Worm (Caenorhabditis elegans) whole organism, mixed stage, embryonic: ENCODE measurements around the gene srv-9.

Source experiments
- M03D4.4 ChIP-seq: sonication (generic microtip); optimal IDR thresholded peaks from 2 replicates; lab custom pipeline; 2017; ENCODE audit warnings: mild to moderate bottlenecking, missing genetic modification characterization, missing compliant biosample characterization
- bed-3 ChIP-seq: fragments of 200-800 bp; sonication (Bioruptor generic); optimal IDR thresholded peaks from 3 replicates; lab custom pipeline; 2018; ENCODE audit warnings: mild to moderate bottlenecking, missing genetic modification characterization, moderate library complexity, missing compliant biosample characterization
- blmp-1 ChIP-seq: fragments of 150-350 bp; optimal IDR thresholded peaks from 2 replicates; lab custom pipeline; 2014; ENCODE audit warnings: missing biosample characterization, missing genetic modification characterization
- ceh-39 ChIP-seq: fragments of 150-350 bp; optimal IDR thresholded peaks from 2 replicates; lab custom pipeline; 2014; ENCODE audit warnings: missing biosample characterization, missing genetic modification characterization
- ceh-43 ChIP-seq: fragments of 200-800 bp; sonication (Bioruptor generic); optimal IDR thresholded peaks from 2 replicates; lab custom pipeline; 2018; ENCODE audit warnings: mild to moderate bottlenecking, missing genetic modification characterization, moderate library complexity, missing compliant biosample characterization
- ceh-83 ChIP-seq: fragments of 200-800 bp; sonication (Bioruptor generic); optimal IDR thresholded peaks from 2 replicates; lab custom pipeline; 2018; ENCODE audit warnings: mild to moderate bottlenecking, missing genetic modification characterization, missing compliant biosample characterization
- ces-1 ChIP-seq: fragments of 150-350 bp; optimal IDR thresholded peaks from 2 replicates; lab custom pipeline; 2014; ENCODE audit warnings: missing biosample characterization, missing genetic modification reagents, missing genetic modification characterization
- cnd-1 ChIP-seq: fragments of 200-800 bp; sonication (Bioruptor generic); optimal IDR thresholded peaks from 2 replicates; lab custom pipeline; 2018; ENCODE audit warnings: mild to moderate bottlenecking, missing genetic modification characterization, missing compliant biosample characterization
- drap-1 ChIP-seq: fragments of 200-800 bp; sonication (Bioruptor generic); optimal IDR thresholded peaks from 3 replicates; lab custom pipeline; 2018; ENCODE audit warnings: mild to moderate bottlenecking, missing genetic modification characterization, missing compliant biosample characterization
- elt-1 ChIP-seq: sonication (generic microtip); optimal IDR thresholded peaks from 2 replicates; lab custom pipeline; 2017; ENCODE audit warnings: missing genetic modification characterization, mild to moderate bottlenecking, missing compliant biosample characterization, antibody characterized with exemption, moderate library complexity, borderline replicate concordance; ENCODE audit not compliant: insufficient read depth
- elt-3 ChIP-seq: fragments of 150-350 bp; optimal IDR thresholded peaks from 2 replicates; lab custom pipeline; 2014; ENCODE audit warnings: missing biosample characterization, missing genetic modification characterization
- flh-1 ChIP-seq: fragments of 200-800 bp; sonication (Bioruptor generic); optimal IDR thresholded peaks from 2 replicates; lab custom pipeline; 2018; ENCODE audit warnings: mild to moderate bottlenecking, missing genetic modification characterization, moderate library complexity, missing compliant biosample characterization
- ham-2 ChIP-seq: fragments of 200-800 bp; sonication (Bioruptor generic); optimal IDR thresholded peaks from 2 replicates; lab custom pipeline; 2018; ENCODE audit warnings: mild to moderate bottlenecking, missing genetic modification characterization, missing compliant biosample characterization
- hlh-1 ChIP-seq: fragments of 150-350 bp; optimal IDR thresholded peaks from 2 replicates; lab custom pipeline; 2014; ENCODE audit warnings: missing biosample characterization, missing genetic modification reagents, missing genetic modification characterization
- lsy-2 ChIP-seq: fragments of 150-350 bp; optimal IDR thresholded peaks from 2 replicates; lab custom pipeline; 2014; ENCODE audit warnings: missing biosample characterization, missing genetic modification characterization
- mls-2 ChIP-seq: sonication (generic microtip); optimal IDR thresholded peaks from 2 replicates; lab custom pipeline; 2016; ENCODE audit warnings: mild to moderate bottlenecking, missing genetic modification characterization, moderate library complexity, missing compliant biosample characterization
- nhr-12 ChIP-seq: fragments of 150-350 bp; optimal IDR thresholded peaks from 2 replicates; lab custom pipeline; 2014; ENCODE audit warnings: missing biosample characterization, missing genetic modification characterization
- nhr-2 ChIP-seq: fragments of 150-350 bp; optimal IDR thresholded peaks from 2 replicates; lab custom pipeline; 2014; ENCODE audit warnings: missing biosample characterization, missing genetic modification characterization
- nhr-237 ChIP-seq: fragments of 150-350 bp; optimal IDR thresholded peaks from 2 replicates; lab custom pipeline; 2014; ENCODE audit warnings: missing biosample characterization, missing genetic modification characterization
- nhr-28 ChIP-seq: fragments of 150-350 bp; optimal IDR thresholded peaks from 2 replicates; lab custom pipeline; 2014; ENCODE audit warnings: missing biosample characterization, missing genetic modification characterization
- nhr-76 ChIP-seq: sonication (generic microtip); optimal IDR thresholded peaks from 2 replicates; lab custom pipeline; 2017; ENCODE audit warnings: missing biosample characterization, missing genetic modification characterization
- pha-4 ChIP-seq: fragments of 150-350 bp; optimal IDR thresholded peaks from 2 replicates; lab custom pipeline; 2018; ENCODE audit warnings: missing biosample characterization, missing genetic modification reagents, missing genetic modification characterization
- sem-2 ChIP-seq: fragments of 200-800 bp; sonication (Bioruptor generic); optimal IDR thresholded peaks from 2 replicates; lab custom pipeline; 2018; ENCODE audit warnings: mild to moderate bottlenecking, missing genetic modification characterization, missing compliant biosample characterization
- snpc-4 ChIP-seq: fragments of 150-350 bp; optimal IDR thresholded peaks from 2 replicates; lab custom pipeline; 2014; ENCODE audit warnings: missing biosample characterization, missing genetic modification characterization
- sptf-1 ChIP-seq: sonication (generic microtip); optimal IDR thresholded peaks from 2 replicates; lab custom pipeline; 2017; ENCODE audit warnings: mild to moderate bottlenecking, missing genetic modification characterization, moderate library complexity, missing compliant biosample characterization
- tbx-8 ChIP-seq: fragments of 200-800 bp; sonication (Bioruptor generic); optimal IDR thresholded peaks from 2 replicates; lab custom pipeline; 2018; ENCODE audit warnings: mild to moderate bottlenecking, missing genetic modification characterization, moderate library complexity, missing compliant biosample characterization
- unc-120 ChIP-seq: sonication (generic microtip); optimal IDR thresholded peaks from 2 replicates; lab custom pipeline; 2017; ENCODE audit warnings: missing genetic modification characterization, missing compliant biosample characterization; ENCODE audit not compliant: poor library complexity, severe bottlenecking
- unc-39 ChIP-seq: fragments of 150-350 bp; optimal IDR thresholded peaks from 2 replicates; lab custom pipeline; 2014; ENCODE audit warnings: missing biosample characterization, missing genetic modification characterization
- unc-62 ChIP-seq: fragments of 150-350 bp; optimal IDR thresholded peaks from 2 replicates; lab custom pipeline; 2014; ENCODE audit warnings: missing biosample characterization, missing genetic modification reagents, missing genetic modification characterization
- zip-8 ChIP-seq: fragments of 150-350 bp; optimal IDR thresholded peaks from 2 replicates; lab custom pipeline; 2014; ENCODE audit warnings: missing biosample characterization, missing genetic modification characterization
- ztf-11 ChIP-seq: fragments of 150-350 bp; optimal IDR thresholded peaks from 2 replicates; lab custom pipeline; 2014; ENCODE audit warnings: missing biosample characterization, missing genetic modification characterization

Gene srv-9

ce11 chrV:13427378-13427777 lies 4.4 kb upstream of the srv-9 start:
- TF ChIP-seq ceh-83 (GFP tag; lab: Kevin White, UChicago): no peak
- TF ChIP-seq, all 35 proteins: peak for 0

DNA sequence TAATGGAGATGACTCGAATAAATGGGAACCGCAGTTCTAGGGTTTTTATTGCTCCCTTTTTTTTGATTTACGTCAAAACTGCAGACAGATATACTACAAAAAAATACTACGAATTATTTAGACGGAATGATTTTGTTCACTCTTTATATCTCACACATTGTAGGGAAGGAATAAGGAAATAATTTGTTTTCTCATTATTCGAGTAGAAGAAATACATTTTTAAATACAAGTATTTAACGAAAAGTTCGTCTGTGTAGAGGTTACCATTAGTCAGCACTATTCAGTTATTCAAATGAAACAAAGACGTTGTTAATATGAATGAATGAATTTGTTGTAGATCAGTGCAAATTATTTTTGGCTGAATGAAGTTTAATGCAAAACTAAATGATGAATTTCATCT lies 3.8 kb upstream of the srv-9 start, which contains the start of gene srd-18:
Gene srd-18, minus strand, starts transcription at position 101 of the 400 bp plus-strand sequence.
- no peak for TF ChIP-seq unc-62 (GFP tag; lab: Kevin White, UChicago)
- TF ChIP-seq nhr-12 (tag; lab: Kevin White, UChicago): no peak

DNA sequence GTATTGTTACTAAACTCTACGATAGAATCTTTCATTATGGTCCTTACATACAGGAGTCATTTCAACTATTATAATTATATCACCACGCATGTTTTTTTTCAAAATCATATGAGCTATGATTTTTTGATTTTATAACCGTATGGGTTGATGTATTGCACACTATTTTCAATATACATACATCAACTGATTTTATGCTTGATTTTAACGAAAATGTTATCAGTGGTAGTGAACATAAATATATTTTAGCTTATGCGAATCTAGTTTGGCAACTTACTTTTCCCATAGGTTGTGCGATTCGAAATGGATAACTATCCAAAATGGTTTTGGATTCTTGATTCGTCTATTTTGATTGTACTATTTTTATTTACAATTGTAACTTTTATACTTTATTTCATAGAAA lies 663 bp upstream of the srv-9 start, which contains the start of gene srv-10:
Gene srv-10, plus strand, starts transcription at position 301 of the 400 bp plus-strand sequence.
- no peak for TF ChIP-seq elt-3 (tag; lab: Kevin White, UChicago)
- no peak for TF ChIP-seq ham-2
- TF ChIP-seq sptf-1: no peak
- TF ChIP-seq cnd-1: no peak
- no peak for TF ChIP-seq nhr-2 (tag; lab: Kevin White, UChicago)
- no peak for TF ChIP-seq zip-8 (tag; lab: Kevin White, UChicago)

- TF ChIP-seq nhr-12 (tag; lab: Kevin White, UChicago) (no peak), snpc-4 (tag; lab: Kevin White, UChicago) (no peak), drap-1 (GFP tag; lab: Kevin White, UChicago) (no peak), ceh-39 (tag; lab: Kevin White, UChicago) (no peak), hlh-1 (no peak), unc-120 (tag; lab: Kevin White, UChicago) (no peak), ceh-83 (GFP tag; lab: Kevin White, UChicago) (no peak), sem-2 (no peak)
- TF ChIP-seq, all 35 proteins: peak for 0
Measured at ce11 chrV:13421697-13422096, 1.2 kb downstream of the srv-9 start.

- no peak for TF ChIP-seq nhr-76 (tag; lab: Kevin White, UChicago)
- no peak for TF ChIP-seq bed-3
- no peak for TF ChIP-seq lsy-2
- TF ChIP-seq M03D4.4 (tag; lab: Kevin White, UChicago): no peak
- no peak for TF ChIP-seq nhr-2 (tag; lab: Kevin White, UChicago)
- TF ChIP-seq ceh-39 (tag; lab: Kevin White, UChicago): no peak
- no peak for TF ChIP-seq blmp-1 (tag; lab: Kevin White, UChicago)
- TF ChIP-seq nhr-28: no peak
- TF ChIP-seq ceh-43: no peak
- no peak for TF ChIP-seq tbx-8
- no peak for TF ChIP-seq ztf-11 (tag; lab: Kevin White, UChicago)
- no peak for TF ChIP-seq nhr-12 (tag; lab: Kevin White, UChicago)
- TF ChIP-seq flh-1 (GFP tag; lab: Kevin White, UChicago): no peak
- no peak for TF ChIP-seq cnd-1
Measured at ce11 chrV:13420640-13421039, 2.3 kb downstream of the srv-9 start, which contains the start of gene srv-8. TSS of gene srv-8 (minus strand) at chrV:13420740.

ce11 chrV:13417513-13417912 lies 5.4 kb downstream of the srv-9 start, which contains the start of gene F53F1.6:
TSS of gene F53F1.6 (minus strand) at chrV:13417613.
- TF ChIP-seq zip-8 (tag; lab: Kevin White, UChicago) (no peak), M03D4.4 (tag; lab: Kevin White, UChicago) (no peak)

DNA sequence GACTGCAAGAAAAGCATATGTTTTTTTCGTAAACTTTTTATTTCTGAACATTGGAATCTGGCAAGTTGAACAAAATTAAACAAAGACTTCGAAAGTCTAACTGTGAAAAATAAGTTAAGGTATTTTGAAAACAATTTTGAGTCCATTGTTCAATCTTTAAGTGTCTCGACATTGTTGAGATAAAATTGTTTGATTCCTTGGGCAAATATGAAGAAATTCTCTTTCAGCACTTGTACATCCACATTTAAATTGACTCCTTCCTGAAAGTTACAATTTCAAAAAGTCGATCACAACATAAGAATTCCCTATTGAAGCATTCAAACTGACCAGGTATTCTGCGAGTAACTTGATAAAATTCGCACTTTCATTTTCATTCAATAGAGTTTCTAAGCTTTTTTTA lies 6.9 kb downstream of the srv-9 start:
- TF ChIP-seq unc-62 (GFP tag; lab: Kevin White, UChicago) (no peak), blmp-1 (tag; lab: Kevin White, UChicago) (no peak), ces-1 (no peak), tbx-8 (no peak), nhr-28 (no peak), unc-39 (no peak), nhr-237 (tag; lab: Kevin White, UChicago) (no peak), zip-8 (tag; lab: Kevin White, UChicago) (no peak), nhr-76 (tag; lab: Kevin White, UChicago) (no peak), cnd-1 (no peak), bed-3 (no peak), elt-3 (tag; lab: Kevin White, UChicago) (no peak), mls-2 (tag; lab: Kevin White, UChicago) (no peak), elt-1 (tag; lab: Kevin White, UChicago) (no peak), pha-4 (tag; lab: Kevin White, UChicago) (no peak), nhr-12 (tag; lab: Kevin White, UChicago) (no peak), ztf-11 (tag; lab: Kevin White, UChicago) (no peak), M03D4.4 (tag; lab: Kevin White, UChicago) (no peak)
